Worm (Caenorhabditis elegans): Measurements from ENCODE around the gene Y57E12AL.6.

Gene Y57E12AL.6

DNA sequence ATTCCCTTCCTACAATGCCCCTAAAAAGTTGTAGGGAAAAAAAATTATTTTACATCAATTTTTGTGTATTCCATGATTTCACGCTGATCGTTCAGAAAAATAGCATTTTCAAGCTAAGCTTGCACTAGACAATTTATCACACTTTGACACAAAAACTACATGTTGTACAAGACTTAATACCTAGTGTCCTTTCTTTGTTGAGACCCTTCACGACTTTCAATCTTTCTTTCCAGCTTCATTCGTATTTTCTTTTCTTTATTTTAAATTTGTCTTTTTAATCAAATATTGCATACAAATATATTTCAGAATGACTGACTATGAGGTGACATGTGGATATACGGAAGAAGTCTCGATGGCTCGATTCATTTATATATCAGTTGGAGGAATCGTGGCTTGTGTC lies 14.3 kb downstream of the Y57E12AL.6 start, which contains the start of gene F20A1.2:
Gene F20A1.2 (plus strand): TSS at position 301 of the 400 bp plus-strand sequence.
- TF ChIP-seq dpl-1 (GFP tag; optimal IDR thresholded peaks at IDR 0.05): no peak
- no peak for TF ChIP-seq hlh-17 (GFP tag; optimal IDR thresholded peaks at IDR 0.05; ENCODE audit: borderline replicate concordance)
- TF ChIP-seq fkh-8 (tag; optimal IDR thresholded peaks at IDR 0.05): no peak
- no peak for TF ChIP-seq C04F5.9 (tag; optimal IDR thresholded peaks at IDR 0.05)
- TF ChIP-seq nhr-19 (GFP tag; conservative IDR thresholded peaks at IDR 0.05): no peak
- TF ChIP-seq snu-23 (GFP tag; optimal IDR thresholded peaks at IDR 0.05): no peak
- no peak for TF ChIP-seq ets-5 (GFP tag; IDR thresholded peaks at IDR 0.05)
- TF ChIP-seq egl-13 (tag; optimal IDR thresholded peaks at IDR 0.05): no peak
- TF ChIP-seq C34B4.2 (tag; optimal IDR thresholded peaks at IDR 0.05): no peak
- no peak for TF ChIP-seq fkh-10 (GFP tag; optimal IDR thresholded peaks at IDR 0.05)

DNA sequence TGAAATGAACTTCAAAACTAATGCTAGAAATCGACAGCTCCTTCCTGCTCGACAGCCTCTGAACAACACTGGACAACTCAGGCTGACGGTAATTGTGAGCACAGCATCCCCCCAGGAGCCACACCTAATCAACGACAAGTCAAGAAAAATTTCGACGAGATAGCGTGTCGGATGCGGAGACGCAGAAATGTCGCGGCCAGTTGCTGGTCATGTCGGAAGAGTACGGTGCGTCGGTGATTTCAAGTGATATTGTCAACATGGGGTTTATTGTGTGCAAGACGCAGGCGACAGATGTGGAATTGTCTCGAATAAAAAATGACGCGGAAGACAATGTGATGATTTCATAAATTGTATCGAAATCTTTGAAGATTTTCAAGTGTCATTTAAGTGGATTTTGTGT lies 23.8 kb downstream of the Y57E12AL.6 start, which contains the start of gene twk-11:
Gene twk-11 (minus strand): TSS at position 101 of the 400 bp plus-strand sequence.
- TF ChIP-seq lin-15B (tag; optimal IDR thresholded peaks at IDR 0.05) (no peak), nhr-84 (tag; optimal IDR thresholded peaks at IDR 0.05) (no peak), lin-35 (GFP tag; optimal IDR thresholded peaks at IDR 0.05) (no peak), nhr-20 (tag; optimal IDR thresholded peaks at IDR 0.05) (no peak), sup-37 (GFP tag; optimal IDR thresholded peaks at IDR 0.05) (no peak), Y116A8C.19 (tag; optimal IDR thresholded peaks at IDR 0.05; ENCODE audit: borderline replicate concordance) (no peak), sptf-1 (tag; optimal IDR thresholded peaks at IDR 0.05) (no peak)

DNA sequence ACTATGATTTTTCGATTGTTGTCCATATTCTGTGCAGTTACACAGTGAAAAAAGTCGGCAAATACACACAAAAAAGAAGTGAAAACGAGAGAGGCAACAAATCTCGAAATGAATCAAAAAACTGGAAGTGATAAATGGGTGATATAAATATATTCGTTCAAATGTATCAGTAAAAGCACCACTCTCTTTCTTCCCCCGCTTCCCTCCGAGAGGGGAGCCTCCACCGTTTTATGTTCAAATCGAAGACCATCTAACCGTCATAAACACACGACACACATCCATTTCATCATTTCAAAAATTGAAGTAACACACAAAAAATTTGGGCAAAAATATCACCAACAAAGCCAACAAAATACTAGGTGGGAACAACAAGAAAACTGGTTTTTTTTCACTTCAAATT lies 33.2 kb downstream of the Y57E12AL.6 start, which contains the start of gene F20A1.6:
Gene F20A1.6 (minus strand): TSS at position 101 of the 400 bp plus-strand sequence.
- no peak for TF ChIP-seq ceh-90 (tag; optimal IDR thresholded peaks at IDR 0.05)
- no peak for TF ChIP-seq ceh-88 (GFP tag; IDR thresholded peaks at IDR 0.05)
- TF ChIP-seq mep-1 (tag; optimal IDR thresholded peaks at IDR 0.05): no peak
- no peak for TF ChIP-seq efl-3 (GFP tag; optimal IDR thresholded peaks at IDR 0.05)
- TF ChIP-seq fkh-8 (tag; optimal IDR thresholded peaks at IDR 0.05): no peak
- TF ChIP-seq nhr-28 (tag; optimal IDR thresholded peaks at IDR 0.05): no peak

DNA sequence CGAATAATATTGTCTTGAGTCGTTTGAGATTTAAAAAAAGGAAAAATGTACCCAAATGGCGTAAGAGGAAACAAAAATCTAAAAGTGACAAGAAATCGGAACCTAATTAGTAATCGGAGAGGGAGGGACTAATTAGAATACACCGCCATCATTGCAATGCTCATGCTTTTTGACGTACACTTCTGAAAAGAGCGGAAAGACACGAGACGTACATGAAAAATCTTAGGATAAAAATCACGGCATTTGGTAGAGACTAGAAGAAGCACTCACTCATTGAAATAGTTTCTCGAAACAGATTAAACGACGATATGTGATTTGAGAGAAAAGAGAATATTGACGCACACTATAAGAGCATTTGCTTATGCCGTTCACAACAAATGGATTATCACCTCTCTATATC lies 37.3 kb downstream of the Y57E12AL.6 start:
- TF ChIP-seq pax-3 (tag; optimal IDR thresholded peaks at IDR 0.05): peak; percentile 54
- no peak for TF ChIP-seq efl-3 (GFP tag; optimal IDR thresholded peaks at IDR 0.05)
- TF ChIP-seq dsc-1 (tag; optimal IDR thresholded peaks at IDR 0.05): peak; percentile 96
- TF ChIP-seq nhr-84 (tag; optimal IDR thresholded peaks at IDR 0.05): no peak
- peak; percentile 29 for TF ChIP-seq nhr-11 (tag; optimal IDR thresholded peaks at IDR 0.05)
- no peak for TF ChIP-seq C04F5.9 (tag; optimal IDR thresholded peaks at IDR 0.05)
- no peak for TF ChIP-seq lin-14 (GFP tag; optimal IDR thresholded peaks at IDR 0.05)
- no peak for TF ChIP-seq tbx-2 (tag; optimal IDR thresholded peaks at IDR 0.05)
- no peak for TF ChIP-seq ama-1 (optimal IDR thresholded peaks at IDR 0.05)
- no peak for TF ChIP-seq nhr-237 (tag; optimal IDR thresholded peaks at IDR 0.05)
- no peak for TF ChIP-seq nhr-20 (tag; optimal IDR thresholded peaks at IDR 0.05)
- TF ChIP-seq skn-1 (tag; optimal IDR thresholded peaks at IDR 0.05): no peak
- no peak for TF ChIP-seq unc-86 (tag; optimal IDR thresholded peaks at IDR 0.05)
- no peak for TF ChIP-seq lin-39 (tag; optimal IDR thresholded peaks at IDR 0.05)
- no peak for TF ChIP-seq aly-2 (tag; optimal IDR thresholded peaks at IDR 0.05)
- no peak for TF ChIP-seq nhr-85 (tag)
- TF ChIP-seq ceh-88 (GFP tag; IDR thresholded peaks at IDR 0.05): no peak
- TF ChIP-seq C34B4.2 (tag; optimal IDR thresholded peaks at IDR 0.05): no peak
- TF ChIP-seq swsn-7 (tag; optimal IDR thresholded peaks at IDR 0.05): no peak
- TF ChIP-seq sptf-1 (tag; optimal IDR thresholded peaks at IDR 0.05): no peak
- TF ChIP-seq unc-98 (GFP tag; IDR thresholded peaks at IDR 0.05): no peak
- no peak for TF ChIP-seq unc-130 (tag; optimal IDR thresholded peaks at IDR 0.05)
- no peak for TF ChIP-seq nhr-90 (tag; optimal IDR thresholded peaks at IDR 0.05; ENCODE audit: poor library complexity)
- TF ChIP-seq fos-1 (tag; optimal IDR thresholded peaks at IDR 0.05): no peak
- TF ChIP-seq lin-13 (GFP tag; optimal IDR thresholded peaks at IDR 0.05): no peak
- TF ChIP-seq ztf-11 (tag; optimal IDR thresholded peaks at IDR 0.05): no peak
- peak; percentile 41 for TF ChIP-seq egl-13 (tag; optimal IDR thresholded peaks at IDR 0.05)
- TF ChIP-seq fkh-4 (tag; optimal IDR thresholded peaks at IDR 0.05; ENCODE audit: borderline replicate concordance): peak; percentile 49
- no peak for TF ChIP-seq Y116A8C.19 (tag; optimal IDR thresholded peaks at IDR 0.05; ENCODE audit: borderline replicate concordance)
- no peak for TF ChIP-seq ceh-90 (tag; optimal IDR thresholded peaks at IDR 0.05)
- TF ChIP-seq hpl-2 (GFP tag; optimal IDR thresholded peaks at IDR 0.05): no peak
- no peak for TF ChIP-seq snpc-4 (tag; optimal IDR thresholded peaks at IDR 0.05)
- no peak for TF ChIP-seq blmp-1 (tag; optimal IDR thresholded peaks at IDR 0.05)
- no peak for TF ChIP-seq pqm-1 (tag; optimal IDR thresholded peaks at IDR 0.05)
- peak; percentile 15 for TF ChIP-seq ceh-8 (GFP tag; optimal IDR thresholded peaks at IDR 0.05)
